Fruit fly (Drosophila melanogaster) whole organism, embryonic: ENCODE data around the gene MED4.

ENCODE experiments used
- Blimp-1 ChIP-seq: fragments of 200-800 bp; sonication (Bioruptor generic); optimal IDR thresholded peaks from 3 replicates; lab custom pipeline; 2018; ENCODE audit warnings: missing biosample characterization, missing genetic modification characterization, mild to moderate bottlenecking, moderate library complexity, missing genetic modification reagents
- CG11456 ChIP-seq: fragments of 200-800 bp; sonication (Bioruptor generic); IDR thresholded peaks from 3 replicates; pipeline ENCODE4 v1.3.6; 2022; ENCODE audit warnings: missing biosample characterization, missing genetic modification characterization
- CG11504 ChIP-seq: fragments of 200-800 bp; sonication (Bioruptor generic); optimal IDR thresholded peaks from 3 replicates; lab custom pipeline; 2019; ENCODE audit warnings: missing biosample characterization, mild to moderate bottlenecking, missing genetic modification characterization, moderate library complexity
- CG11695 ChIP-seq: fragments of 200-800 bp; sonication (Bioruptor generic); IDR thresholded peaks from 3 replicates; pipeline ENCODE4 v1.3.6; 2022; ENCODE audit warnings: missing biosample characterization, missing genetic modification characterization
- CG11723 ChIP-seq: fragments of 200-800 bp; sonication (Bioruptor generic); optimal IDR thresholded peaks from 2 replicates; lab custom pipeline; 2017; ENCODE audit warnings: missing biosample characterization, mild to moderate bottlenecking, missing genetic modification characterization
- CG12769 ChIP-seq: fragments of 200-800 bp; sonication (Bioruptor generic); optimal IDR thresholded peaks from 2 replicates; lab custom pipeline; 2019; ENCODE audit warnings: missing biosample characterization, mild to moderate bottlenecking, missing genetic modification characterization, moderate library complexity
- CG13296 ChIP-seq: fragments of 200-800 bp; sonication (Bioruptor generic); optimal IDR thresholded peaks from 3 replicates; lab custom pipeline; 2018; ENCODE audit warnings: missing biosample characterization, mild to moderate bottlenecking, missing genetic modification characterization
- CG14667 ChIP-seq: fragments of 200-800 bp; sonication (Bioruptor generic); IDR thresholded peaks from 2 replicates; pipeline ENCODE4 v1.3.6; 2022; ENCODE audit warnings: missing biosample characterization, missing genetic modification characterization
- CG14965 ChIP-seq: fragments of 200-800 bp; sonication (Bioruptor generic); optimal IDR thresholded peaks from 2 replicates; lab custom pipeline; 2016; ENCODE audit warnings: missing biosample characterization, missing genetic modification characterization, borderline replicate concordance
- CG15269 ChIP-seq: fragments of 200-800 bp; sonication (Bioruptor generic); optimal IDR thresholded peaks from 2 replicates; lab custom pipeline; 2018; ENCODE audit warnings: missing biosample characterization, mild to moderate bottlenecking, missing genetic modification characterization, moderate library complexity
- CG17186 ChIP-seq: fragments of 200-800 bp; sonication (Bioruptor generic); optimal IDR thresholded peaks from 3 replicates; lab custom pipeline; 2017; ENCODE audit warnings: missing biosample characterization, missing genetic modification reagents, missing genetic modification characterization
- CG17802 ChIP-seq: fragments of 200-800 bp; sonication (Bioruptor generic); optimal IDR thresholded peaks from 2 replicates; lab custom pipeline; 2018; ENCODE audit warnings: missing biosample characterization, mild to moderate bottlenecking, missing genetic modification characterization, moderate library complexity
- CG17829 ChIP-seq: fragments of 200-800 bp; optimal IDR thresholded peaks from 2 replicates; lab custom pipeline; 2019; ENCODE audit warnings: missing biosample characterization, mild to moderate bottlenecking, missing genetic modification characterization, moderate library complexity
- CG18764 ChIP-seq: fragments of 200-800 bp; sonication (Bioruptor generic); optimal IDR thresholded peaks from 3 replicates; lab custom pipeline; 2016; ENCODE audit warnings: missing biosample characterization, missing genetic modification characterization
- CG2712 ChIP-seq: fragments of 200-800 bp; optimal IDR thresholded peaks from 3 replicates; lab custom pipeline; 2019; ENCODE audit warnings: missing biosample characterization, mild to moderate bottlenecking, missing genetic modification characterization, moderate library complexity
- CG3163 ChIP-seq: fragments of 200-800 bp; sonication (Bioruptor generic); optimal IDR thresholded peaks from 3 replicates; lab custom pipeline; 2016; ENCODE audit warnings: missing biosample characterization, missing genetic modification characterization
- CG3726 ChIP-seq: fragments of 200-800 bp; sonication (Bioruptor generic); IDR thresholded peaks from 3 replicates; pipeline ENCODE4, ENCODE4 v1.3.6; 2022; ENCODE audit warnings: missing biosample characterization, missing genetic modification characterization
- CG4424 ChIP-seq: fragments of 200-800 bp; sonication (Bioruptor generic); optimal IDR thresholded peaks from 3 replicates; lab custom pipeline; 2016; ENCODE audit warnings: missing biosample characterization, missing genetic modification characterization
- CG7928 ChIP-seq: fragments of 200-800 bp; sonication (Bioruptor generic); optimal IDR thresholded peaks from 2 replicates; lab custom pipeline; 2017; ENCODE audit warnings: missing biosample characterization, mild to moderate bottlenecking, missing genetic modification characterization
- CG8478 ChIP-seq: fragments of >200 bp; optimal IDR thresholded peaks from 2 replicates; lab custom pipeline; 2018
- CG9817 ChIP-seq: fragments of 200-800 bp; sonication (Bioruptor generic); optimal IDR thresholded peaks from 2 replicates; lab custom pipeline; 2018; ENCODE audit warnings: missing biosample characterization, mild to moderate bottlenecking, missing genetic modification characterization, moderate library complexity
- Doc2 ChIP-seq: fragments of 200-800 bp; sonication (Bioruptor generic); IDR thresholded peaks from 2 replicates; pipeline ENCODE4 v1.3.6; 2022; ENCODE audit warnings: missing biosample characterization, missing genetic modification characterization
- Gsc ChIP-seq: fragments of 200-800 bp; sonication (Bioruptor generic); IDR thresholded peaks from 2 replicates; pipeline ENCODE4 v1.3.6; 2022; ENCODE audit warnings: missing biosample characterization, missing genetic modification characterization
- Kr ChIP-seq: fragments of 200-800 bp; sonication (Bioruptor generic); optimal IDR thresholded peaks from 2 replicates; lab custom pipeline; 2017; ENCODE audit warnings: missing biosample characterization, mild to moderate bottlenecking, missing genetic modification characterization
- Med ChIP-seq: fragments of 200-800 bp; sonication (Bioruptor generic); peaks from one replicate; lab custom pipeline; 2016; ENCODE audit warnings: missing biosample characterization, missing genetic modification characterization, mild to moderate bottlenecking, inconsistent platforms, moderate library complexity
- Nf-YC ChIP-seq: fragments of 200-800 bp; optimal IDR thresholded peaks from 3 replicates; lab custom pipeline; 2019; ENCODE audit warnings: missing biosample characterization, mild to moderate bottlenecking, missing genetic modification characterization, moderate library complexity
- Tbp ChIP-seq: fragments of >200 bp; optimal IDR thresholded peaks from 2 replicates; lab custom pipeline; 2018; ENCODE audit warnings: missing biosample characterization, missing genetic modification characterization
- ab ChIP-seq: fragments of 200-800 bp; sonication (Bioruptor generic); optimal IDR thresholded peaks from 2 replicates; lab custom pipeline; 2016; ENCODE audit warnings: missing biosample characterization, missing genetic modification characterization
- amos ChIP-seq: fragments of 200-800 bp; sonication (Bioruptor generic); IDR thresholded peaks from 2 replicates; pipeline ENCODE4 v1.3.6; 2022; ENCODE audit warnings: missing biosample characterization, missing genetic modification characterization; ENCODE audit not compliant: partially characterized antibody
- aop ChIP-seq: fragments of 200-800 bp; sonication (Bioruptor generic); IDR thresholded peaks from 2 replicates; pipeline ENCODE4 v1.3.6; 2022; ENCODE audit warnings: missing biosample characterization, missing genetic modification characterization
- ase ChIP-seq: fragments of 200-800 bp; sonication (Bioruptor generic); IDR thresholded peaks from 3 replicates; pipeline ENCODE4 v1.3.6; 2022; ENCODE audit warnings: missing biosample characterization, missing genetic modification characterization
- btn ChIP-seq: fragments of 200-800 bp; sonication (Bioruptor generic); optimal IDR thresholded peaks from 2 replicates; lab custom pipeline; 2016; ENCODE audit warnings: missing biosample characterization, missing genetic modification characterization
- crc ChIP-seq: fragments of 200-800 bp; sonication (Bioruptor generic); optimal IDR thresholded peaks from 2 replicates; lab custom pipeline; 2016; ENCODE audit warnings: missing biosample characterization, missing genetic modification characterization
- dan ChIP-seq: fragments of 200-800 bp; sonication (Bioruptor generic); IDR thresholded peaks from 2 replicates; pipeline ENCODE4 v1.3.6; 2022; ENCODE audit warnings: missing biosample characterization, missing genetic modification characterization
- dpn ChIP-seq, 2 experiments: fragments of 200-800 bp; sonication (Bioruptor generic); optimal IDR thresholded peaks; 3 replicates each; lab custom pipeline; 2016; ENCODE audit warnings: missing biosample characterization in 2 of 2, missing genetic modification characterization in 2 of 2
- ftz-f1 ChIP-seq: fragments of 200-800 bp; sonication (Bioruptor generic); optimal IDR thresholded peaks from 2 replicates; lab custom pipeline; 2016; ENCODE audit warnings: missing biosample characterization, missing genetic modification characterization
- gce ChIP-seq: fragments of 200-800 bp; sonication (Bioruptor generic); IDR thresholded peaks from 3 replicates; pipeline ENCODE4 v1.3.6; 2022; ENCODE audit warnings: missing biosample characterization, missing genetic modification characterization
- grau ChIP-seq: fragments of 200-800 bp; optimal IDR thresholded peaks from 3 replicates; lab custom pipeline; 2019; ENCODE audit warnings: missing biosample characterization, mild to moderate bottlenecking, missing genetic modification characterization, moderate library complexity
- gro ChIP-seq: fragments of 200-800 bp; sonication (Bioruptor generic); optimal IDR thresholded peaks from 2 replicates; lab custom pipeline; 2016; ENCODE audit warnings: missing biosample characterization, missing genetic modification characterization
- kay ChIP-seq: fragments of 200-800 bp; sonication (Bioruptor generic); optimal IDR thresholded peaks from 2 replicates; lab custom pipeline; 2016; ENCODE audit warnings: missing biosample characterization, missing genetic modification characterization
- klu ChIP-seq: fragments of 200-800 bp; sonication (Bioruptor generic); IDR thresholded peaks from 2 replicates; pipeline ENCODE4 v1.3.6; 2022; ENCODE audit warnings: missing biosample characterization, missing genetic modification characterization
- lbe ChIP-seq: fragments of 200-800 bp; sonication (Bioruptor generic); optimal IDR thresholded peaks from 2 replicates; lab custom pipeline; 2016; ENCODE audit warnings: missing biosample characterization, mild to moderate bottlenecking, missing genetic modification characterization
- lmd ChIP-seq: fragments of 200-800 bp; sonication (Bioruptor generic); IDR thresholded peaks from 2 replicates; pipeline ENCODE4 v1.3.6; 2022; ENCODE audit warnings: missing biosample characterization, missing genetic modification characterization
- mam ChIP-seq: fragments of 200-800 bp; sonication (Bioruptor generic); optimal IDR thresholded peaks from 3 replicates; lab custom pipeline; 2016; ENCODE audit warnings: missing biosample characterization, missing genetic modification characterization
- pzg ChIP-seq: fragments of 200-800 bp; sonication (Bioruptor generic); optimal IDR thresholded peaks from 3 replicates; lab custom pipeline; 2018; ENCODE audit warnings: missing biosample characterization, mild to moderate bottlenecking, missing genetic modification characterization, moderate library complexity
- sob ChIP-seq: fragments of 200-800 bp; sonication (Bioruptor generic); IDR thresholded peaks from 2 replicates; pipeline ENCODE4 v1.3.6; 2022; ENCODE audit warnings: missing biosample characterization, missing genetic modification characterization
- stwl ChIP-seq: fragments of 200-800 bp; sonication (Bioruptor generic); optimal IDR thresholded peaks from 3 replicates; lab custom pipeline; 2018; ENCODE audit warnings: missing biosample characterization, mild to moderate bottlenecking, missing genetic modification characterization, moderate library complexity
- tin ChIP-seq: fragments of 200-800 bp; sonication (Bioruptor generic); optimal IDR thresholded peaks from 3 replicates; lab custom pipeline; 2016; ENCODE audit warnings: missing biosample characterization, missing genetic modification characterization
- unpg ChIP-seq: fragments of 200-800 bp; sonication (Bioruptor generic); optimal IDR thresholded peaks from 3 replicates; lab custom pipeline; 2018; ENCODE audit warnings: missing biosample characterization, mild to moderate bottlenecking, missing genetic modification characterization, moderate library complexity
- vfl ChIP-seq: fragments of 200-800 bp; sonication (Bioruptor generic); optimal IDR thresholded peaks from 2 replicates; lab custom pipeline; 2016; ENCODE audit warnings: missing biosample characterization, missing genetic modification characterization
- zf30C ChIP-seq: fragments of 200-800 bp; sonication (Bioruptor generic); optimal IDR thresholded peaks from 3 replicates; lab custom pipeline; 2018; ENCODE audit warnings: missing biosample characterization, mild to moderate bottlenecking, missing genetic modification characterization

MED4 gene

DNA sequence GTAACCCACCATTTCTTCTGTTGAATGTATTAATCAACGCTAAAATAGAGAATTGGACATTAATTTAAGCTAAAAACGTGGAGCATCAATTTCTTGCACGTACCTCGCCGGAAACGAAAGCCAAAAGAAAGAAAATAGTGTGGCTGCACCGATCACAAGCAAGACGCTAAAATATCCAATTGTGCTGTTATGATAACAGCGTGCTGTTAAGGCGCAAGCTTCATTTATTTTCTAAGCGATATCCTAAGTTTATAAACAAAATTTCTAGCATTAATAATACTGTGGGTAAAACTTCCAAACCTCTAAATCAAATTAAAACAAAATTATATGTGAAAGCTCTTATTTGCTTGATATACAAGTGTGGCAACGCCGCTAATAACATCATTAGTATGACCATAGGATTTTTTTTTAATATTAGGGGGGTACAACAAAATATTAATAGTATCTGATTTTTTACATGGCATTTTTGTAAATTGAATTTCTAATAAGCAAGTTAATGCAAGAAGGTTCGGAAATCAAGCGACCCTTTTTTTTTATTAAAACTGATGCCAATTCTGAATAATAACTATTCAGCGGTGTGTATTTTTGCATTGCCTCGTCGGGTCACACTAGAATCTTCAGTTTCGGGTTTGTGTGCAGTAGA lies 9.0 kb downstream of the MED4 start, which contains the start of the genes RpL18 and Neos (continued):
- TF ChIP-seq CG17829 (tag; lab: Kevin White, UChicago): peak; percentile 49
- TF ChIP-seq dan: no peak
- TF ChIP-seq CG9817 (tag; lab: Kevin White, UChicago): peak; percentile 66
- peak; percentile 37 for TF ChIP-seq CG17802 (tag; lab: Kevin White, UChicago)
- TF ChIP-seq Blimp-1: peak; percentile 46
- TF ChIP-seq CG3163: peak; percentile 71
- TF ChIP-seq ftz-f1 (GFP tag; lab: Kevin White, UChicago): no peak
- peak; percentile 91 for TF ChIP-seq CG13296 (GFP tag; lab: Kevin White, UChicago)
- no peak for TF ChIP-seq CG3726
- TF ChIP-seq zf30C (GFP tag; lab: Kevin White, UChicago): no peak
- no peak for TF ChIP-seq ab (GFP tag; lab: Kevin White, UChicago)
- peak; percentile 36 for TF ChIP-seq CG7928 (GFP tag; lab: Kevin White, UChicago)
- peak; percentile 46 for TF ChIP-seq lbe (GFP tag; lab: Kevin White, UChicago)
- peak; percentile 67 for TF ChIP-seq crc (GFP tag; lab: Kevin White, UChicago)
- peak; percentile 55; the same call in 1 of the 3 replicates for TF ChIP-seq CG11695
- TF ChIP-seq Nf-YC (tag; lab: Kevin White, UChicago): peak; percentile 62
- TF ChIP-seq kay (GFP tag; lab: Kevin White, UChicago): peak; percentile 42
- TF ChIP-seq pzg (GFP tag; lab: Kevin White, UChicago): peak; percentile 73
- TF ChIP-seq btn: peak; percentile 48
- peak; percentile 51 for TF ChIP-seq CG18764 (GFP tag; lab: Kevin White, UChicago)
- TF ChIP-seq klu (GFP tag; lab: Robert Waterston, UW): peak; percentile 49; the same call in 1 of the 2 replicates
- peak; percentile 51 to 75 for TF ChIP-seq dpn (GFP tag; optimal IDR thresholded peaks at IDR 0.05; lab: Kevin White, UChicago)
- no peak for TF ChIP-seq amos (GFP tag; lab: Robert Waterston, UW)
- no peak for TF ChIP-seq CG12769
- peak; percentile 74 for TF ChIP-seq CG2712
- TF ChIP-seq CG11456 (GFP tag; lab: Robert Waterston, UW): peak; percentile 39
- peak; percentile 100 for TF ChIP-seq CG17186 (GFP tag; lab: Kevin White, UChicago)
- TF ChIP-seq CG8478: no peak
- no peak for TF ChIP-seq Tbp
- peak; percentile 39 for TF ChIP-seq mam (GFP tag; lab: Kevin White, UChicago)
- peak; percentile 59 for TF ChIP-seq grau (tag; lab: Kevin White, UChicago)
- TF ChIP-seq CG11504 (tag; lab: Kevin White, UChicago): peak; percentile 67
- peak; percentile 27 for TF ChIP-seq tin (GFP tag; lab: Kevin White, UChicago)
- no peak for TF ChIP-seq aop (GFP tag; lab: Robert Waterston, UW)
- TF ChIP-seq Kr (GFP tag; lab: Kevin White, UChicago): peak; percentile 1
- TF ChIP-seq gce: peak; percentile 75; the same call in 2 of the 3 replicates
- no peak for TF ChIP-seq Doc2 (GFP tag; lab: Robert Waterston, UW)
- TF ChIP-seq Med: peak; percentile 98
- TF ChIP-seq CG11723 (GFP tag; lab: Kevin White, UChicago): peak; percentile 41
- TF ChIP-seq CG14667 (GFP tag; lab: Robert Waterston, UW): 0 out of 2 replicates have a peak, but pooled peaks have one; percentile 18
- TF ChIP-seq gro (GFP tag; lab: Kevin White, UChicago): peak; percentile 82
- TF ChIP-seq stwl (tag; lab: Kevin White, UChicago): peak; percentile 81
- TF ChIP-seq CG4424 (GFP tag; lab: Kevin White, UChicago): peak; percentile 72
- TF ChIP-seq sob: peak; percentile 41
- no peak for TF ChIP-seq Gsc (GFP tag; lab: Robert Waterston, UW)
- peak; percentile 63 for TF ChIP-seq CG15269 (tag; lab: Kevin White, UChicago)
- TF ChIP-seq vfl (GFP tag; lab: Kevin White, UChicago): peak; percentile 61
- TF ChIP-seq unpg (GFP tag; lab: Kevin White, UChicago): peak; percentile 72
- peak; percentile 34; the same call in 1 of the 2 replicates for TF ChIP-seq lmd (GFP tag; lab: Robert Waterston, UW)
- peak; percentile 17 for TF ChIP-seq CG14965 (GFP tag; lab: Kevin White, UChicago)
- TF ChIP-seq ase: no peak
